Fruit fly (Drosophila melanogaster): ENCODE measurements around the gene Grip.

- TF ChIP-seq insv (optimal IDR thresholded peaks at IDR 0.05): no peak
- TF ChIP-seq h (optimal IDR thresholded peaks at IDR 0.05): no peak
- TF ChIP-seq Sin3A (optimal IDR thresholded peaks at IDR 0.05): no peak
- no peak for TF ChIP-seq psq (optimal IDR thresholded peaks at IDR 0.05)
- TF ChIP-seq Myc (optimal IDR thresholded peaks at IDR 0.05): no peak
- TF ChIP-seq ttk (optimal IDR thresholded peaks at IDR 0.05): no peak
Observed at dm6 chrX:6030593-6030992, 64.5 kb downstream of the Grip start.

Data from Kc167 (cell line).